Worm (Caenorhabditis elegans) whole organism, young adult: ENCODE measurements around the gene ceh-24.

Experiments
- B0019.2 ChIP-seq: fragments of 200-800 bp; sonication (Bioruptor generic); conservative IDR thresholded peaks from 2 replicates; pipeline ENCODE4 v1.3.6; 2022; ENCODE audit warnings: missing genetic modification reagents, missing genetic modification characterization, missing compliant biosample characterization
- B0336.3 ChIP-seq: fragments of 200-800 bp; sonication (Bioruptor generic); IDR thresholded peaks from 2 replicates; pipeline ENCODE4 v1.3.6; 2022; ENCODE audit warnings: missing genetic modification characterization, missing compliant biosample characterization
- F22D6.2 ChIP-seq: sonication (generic microtip); optimal IDR thresholded peaks from 2 replicates; lab custom pipeline; 2016; ENCODE audit warnings: mild to moderate bottlenecking, missing genetic modification characterization, missing compliant biosample characterization
- F23B12.7 ChIP-seq: sonication (generic microtip); optimal IDR thresholded peaks from 2 replicates; lab custom pipeline; 2017; ENCODE audit warnings: missing genetic modification characterization, mild to moderate bottlenecking, missing compliant biosample characterization, antibody characterized with exemption, moderate library complexity; ENCODE audit not compliant: insufficient read depth
- F39B2.1 ChIP-seq: fragments of 200-800 bp; sonication (Bioruptor generic); IDR thresholded peaks from 2 replicates; pipeline ENCODE4 v1.3.6; 2022; ENCODE audit warnings: missing genetic modification reagents, missing genetic modification characterization, missing compliant biosample characterization
- F55B11.4 ChIP-seq: sonication (generic microtip); optimal IDR thresholded peaks from 2 replicates; lab custom pipeline; 2016; ENCODE audit warnings: missing compliant biosample characterization, missing genetic modification characterization, borderline replicate concordance; ENCODE audit not compliant: insufficient read depth
- F57A8.1 ChIP-seq: fragments of 200-800 bp; sonication (Bioruptor generic); optimal IDR thresholded peaks from 2 replicates; lab custom pipeline; 2018; ENCODE audit warnings: mild to moderate bottlenecking, missing genetic modification characterization, moderate library complexity, missing compliant biosample characterization
- K11D2.4 ChIP-seq: fragments of 200-800 bp; sonication (Bioruptor generic); IDR thresholded peaks from 2 replicates; pipeline ENCODE4 v1.3.6; 2022; ENCODE audit warnings: missing genetic modification reagents, missing genetic modification characterization, missing compliant biosample characterization
- K12H6.12 ChIP-seq: fragments of 200-800 bp; sonication (Bioruptor generic); optimal IDR thresholded peaks from 2 replicates; lab custom pipeline; 2018; ENCODE audit warnings: mild to moderate bottlenecking, missing genetic modification characterization, missing compliant biosample characterization
- T26A5.8 ChIP-seq: sonication (generic microtip); optimal IDR thresholded peaks from 2 replicates; lab custom pipeline; 2016; ENCODE audit warnings: missing genetic modification characterization, missing compliant biosample characterization
- Y53F4B.3 ChIP-seq: fragments of 200-800 bp; sonication (Bioruptor generic); IDR thresholded peaks from 2 replicates; pipeline ENCODE4 v1.3.6; 2022; ENCODE audit warnings: missing genetic modification reagents, missing genetic modification characterization, missing compliant biosample characterization
- Y53G8AR.9 ChIP-seq: fragments of 200-800 bp; sonication (Bioruptor generic); conservative IDR thresholded peaks from 2 replicates; pipeline ENCODE4 v1.3.6; 2022; ENCODE audit warnings: missing genetic modification reagents, missing genetic modification characterization, missing compliant biosample characterization
- Y56A3A.18 ChIP-seq: fragments of 200-800 bp; sonication (Bioruptor generic); IDR thresholded peaks from 2 replicates; pipeline ENCODE4 v1.3.6; 2022; ENCODE audit warnings: missing genetic modification reagents, missing genetic modification characterization, missing compliant biosample characterization
- Y79H2A.3 ChIP-seq: fragments of 200-800 bp; sonication (Bioruptor generic); conservative IDR thresholded peaks from 2 replicates; pipeline ENCODE4 v1.3.6; 2022; ENCODE audit warnings: missing genetic modification reagents, missing genetic modification characterization, missing compliant biosample characterization
- Y95B8A.8 ChIP-seq: fragments of 200-800 bp; sonication (Bioruptor generic); IDR thresholded peaks from 2 replicates; pipeline ENCODE4 v1.3.6; 2022; ENCODE audit warnings: missing genetic modification reagents, missing genetic modification characterization, missing compliant biosample characterization
- aptf-2 ChIP-seq: fragments of 200-800 bp; sonication (Bioruptor generic); conservative IDR thresholded peaks from 2 replicates; pipeline ENCODE4 v1.3.6; 2022; ENCODE audit warnings: missing genetic modification reagents, missing genetic modification characterization, missing compliant biosample characterization
- attf-5 ChIP-seq: fragments of 200-800 bp; sonication (Bioruptor generic); optimal IDR thresholded peaks from 2 replicates; lab custom pipeline; 2018; ENCODE audit warnings: mild to moderate bottlenecking, missing genetic modification characterization, missing compliant biosample characterization
- bed-2 ChIP-seq: fragments of 200-800 bp; sonication (Bioruptor generic); IDR thresholded peaks from 2 replicates; pipeline ENCODE4 v1.3.6; 2022; ENCODE audit warnings: missing genetic modification reagents, missing genetic modification characterization, missing compliant biosample characterization
- cebp-1 ChIP-seq, 2 experiments: fragments of 200-800 bp in 1 of 2; sonication (Bioruptor generic) in 1 of 2; sonication (generic microtip) in 1 of 2; IDR thresholded peaks in 1 of 2; optimal IDR thresholded peaks in 1 of 2; 2 replicates each; pipeline versions ENCODE4 v1.3.6 to Lab custom; 2017 to 2022; ENCODE audit warnings: missing compliant biosample characterization in 2 of 2, missing genetic modification characterization in 2 of 2, mild to moderate bottlenecking in 1 of 2, missing genetic modification reagents in 1 of 2, moderate library complexity in 1 of 2
- ceh-100 ChIP-seq: fragments of 200-800 bp; sonication (Bioruptor generic); IDR thresholded peaks from 2 replicates; pipeline ENCODE4 v1.3.6; 2022; ENCODE audit warnings: missing genetic modification reagents, missing genetic modification characterization, missing compliant biosample characterization
- ceh-79 ChIP-seq: sonication (generic microtip); optimal IDR thresholded peaks from 2 replicates; lab custom pipeline; 2017; ENCODE audit warnings: mild to moderate bottlenecking, missing genetic modification characterization, missing compliant biosample characterization
- ceh-91 ChIP-seq: fragments of 200-800 bp; sonication (Bioruptor generic); IDR thresholded peaks from 2 replicates; pipeline ENCODE4 v1.3.6; 2022; ENCODE audit warnings: missing genetic modification reagents, missing genetic modification characterization, missing compliant biosample characterization
- dox-1 ChIP-seq: fragments of 200-800 bp; sonication (Bioruptor generic); IDR thresholded peaks from 2 replicates; pipeline ENCODE4 v1.3.6; 2022; ENCODE audit warnings: missing genetic modification reagents, missing genetic modification characterization, missing compliant biosample characterization
- dpff-1 ChIP-seq: sonication (generic microtip); optimal IDR thresholded peaks from 2 replicates; lab custom pipeline; 2017; ENCODE audit warnings: mild to moderate bottlenecking, missing genetic modification characterization, missing compliant biosample characterization
- efl-1 ChIP-seq: fragments of 150-350 bp; optimal IDR thresholded peaks from 2 replicates; lab custom pipeline; 2014; ENCODE audit warnings: missing biosample characterization, missing genetic modification reagents, missing genetic modification characterization
- egl-18 ChIP-seq: fragments of 200-800 bp; sonication (Bioruptor generic); IDR thresholded peaks from 2 replicates; pipeline ENCODE4 v1.3.6; 2022; ENCODE audit warnings: missing genetic modification reagents, missing genetic modification characterization, missing compliant biosample characterization
- egrh-3 ChIP-seq: fragments of 200-800 bp; sonication (Bioruptor generic); IDR thresholded peaks from 2 replicates; pipeline ENCODE4 v1.3.6; 2022; ENCODE audit warnings: missing genetic modification reagents, missing genetic modification characterization, missing compliant biosample characterization
- hlh-26 ChIP-seq: fragments of 200-800 bp; sonication (Bioruptor generic); conservative IDR thresholded peaks from 2 replicates; pipeline ENCODE4 v1.3.6; 2022; ENCODE audit warnings: missing genetic modification reagents, missing genetic modification characterization, missing compliant biosample characterization
- hmg-1.2 ChIP-seq: fragments of 200-800 bp; sonication (Bioruptor generic); IDR thresholded peaks from 2 replicates; pipeline ENCODE4 v1.3.6; 2022; ENCODE audit warnings: missing genetic modification reagents, missing genetic modification characterization, missing compliant biosample characterization
- hmg-20 ChIP-seq: fragments of 200-800 bp; sonication (Bioruptor generic); IDR thresholded peaks from 2 replicates; pipeline ENCODE4 v1.3.6; 2022; ENCODE audit warnings: missing genetic modification reagents, missing genetic modification characterization, missing compliant biosample characterization
- hrde-1 ChIP-seq: sonication (generic microtip); optimal IDR thresholded peaks from 2 replicates; lab custom pipeline; 2016; ENCODE audit warnings: missing genetic modification characterization, mild to moderate bottlenecking, missing compliant biosample characterization, moderate library complexity, missing genotype, missing genetic modification reagents, borderline replicate concordance
- lag-1 ChIP-seq: fragments of 200-800 bp; sonication (Bioruptor generic); IDR thresholded peaks from 2 replicates; pipeline ENCODE4 v1.3.6; 2022; ENCODE audit warnings: missing genetic modification reagents, missing genetic modification characterization, missing compliant biosample characterization
- let-526 ChIP-seq: fragments of 200-800 bp; sonication (Bioruptor generic); IDR thresholded peaks from 2 replicates; pipeline ENCODE4 v1.3.6; 2022; ENCODE audit warnings: missing genetic modification reagents, missing genetic modification characterization, missing compliant biosample characterization
- let-607 ChIP-seq, 2 experiments: fragments of 200-800 bp in 1 of 2; sonication (Bioruptor generic) in 1 of 2; sonication (generic microtip) in 1 of 2; optimal IDR thresholded peaks; 2 replicates each; lab custom pipeline; 2016 to 2018; ENCODE audit warnings: mild to moderate bottlenecking in 2 of 2, missing compliant biosample characterization in 2 of 2, missing genetic modification characterization in 2 of 2, moderate library complexity in 2 of 2, missing genotype in 1 of 2
- lin-40 ChIP-seq: sonication (generic microtip); optimal IDR thresholded peaks from 2 replicates; lab custom pipeline; 2016; ENCODE audit warnings: missing genetic modification characterization, mild to moderate bottlenecking, missing compliant biosample characterization, missing genotype, missing genetic modification reagents
- madf-8 ChIP-seq: fragments of 200-800 bp; sonication (Bioruptor generic); conservative IDR thresholded peaks from 2 replicates; pipeline ENCODE4 v1.3.6; 2022; ENCODE audit warnings: missing genetic modification reagents, missing genetic modification characterization, missing compliant biosample characterization
- nfya-2 ChIP-seq: fragments of 200-800 bp; sonication (Bioruptor generic); IDR thresholded peaks from 2 replicates; pipeline ENCODE4 v1.3.6; 2022; ENCODE audit warnings: missing genetic modification reagents, missing genetic modification characterization, missing compliant biosample characterization
- nfyb-1 ChIP-seq: fragments of 200-800 bp; sonication (Bioruptor generic); IDR thresholded peaks from 2 replicates; pipeline ENCODE4 v1.3.6; 2022; ENCODE audit warnings: missing genetic modification reagents, missing genetic modification characterization, missing compliant biosample characterization
- nhr-80 ChIP-seq: sonication (generic microtip); optimal IDR thresholded peaks from 2 replicates; lab custom pipeline; 2016; ENCODE audit warnings: missing genetic modification characterization, missing compliant biosample characterization
- pbrm-1 ChIP-seq: fragments of 200-800 bp; sonication (Bioruptor generic); IDR thresholded peaks from 2 replicates; pipeline ENCODE4 v1.3.6; 2022; ENCODE audit warnings: missing genetic modification reagents, missing genetic modification characterization, missing compliant biosample characterization
- repo-1 ChIP-seq: sonication (generic microtip); optimal IDR thresholded peaks from 2 replicates; lab custom pipeline; 2017; ENCODE audit warnings: mild to moderate bottlenecking, missing genetic modification characterization, missing compliant biosample characterization
- sea-2 ChIP-seq: fragments of 200-800 bp; sonication (Bioruptor generic); IDR thresholded peaks from 2 replicates; pipeline ENCODE4 v1.3.6; 2022; ENCODE audit warnings: missing genetic modification characterization, missing compliant biosample characterization
- tlf-1 ChIP-seq: fragments of 200-800 bp; sonication (Bioruptor generic); optimal IDR thresholded peaks from 2 replicates; lab custom pipeline; 2018; ENCODE audit warnings: mild to moderate bottlenecking, missing genetic modification characterization, missing compliant biosample characterization
- unc-62 ChIP-seq: fragments of 150-350 bp; optimal IDR thresholded peaks from 2 replicates; lab custom pipeline; 2014; ENCODE audit warnings: missing biosample characterization, missing genetic modification reagents, missing genetic modification characterization
- zfh-2 ChIP-seq: fragments of 200-800 bp; sonication (Bioruptor generic); conservative IDR thresholded peaks from 2 replicates; pipeline ENCODE4 v1.3.6; 2022; ENCODE audit warnings: missing genetic modification reagents, missing genetic modification characterization, missing compliant biosample characterization
- ztf-26 ChIP-seq: sonication (generic microtip); optimal IDR thresholded peaks from 2 replicates; lab custom pipeline; 2017; ENCODE audit warnings: missing genetic modification characterization, missing compliant biosample characterization

The ceh-24 gene

ce11 chrV:13794046-13794445 lies 19.0 kb upstream of the ceh-24 start:
- TF ChIP-seq bed-2 (GFP tag; lab: Robert Waterston, UW) (no peak), dox-1 (GFP tag; lab: Robert Waterston, UW) (0 out of 2 replicates have a peak, but pooled peaks have one; percentile 38), hrde-1 (tag; lab: Kevin White, UChicago) (no peak), let-526 (GFP tag; lab: Robert Waterston, UW) (no peak), zfh-2 (peak; percentile 72), unc-62 (GFP tag; lab: Kevin White, UChicago) (no peak), lag-1 (GFP tag; lab: Robert Waterston, UW) (no peak), Y95B8A.8 (GFP tag; lab: Robert Waterston, UW) (no peak)

- TF ChIP-seq sea-2 (GFP tag; lab: Robert Waterston, UW) = no peak
- TF ChIP-seq ceh-91 (GFP tag; lab: Robert Waterston, UW) = no peak
- TF ChIP-seq hmg-20 = no peak
- TF ChIP-seq let-607 (tag; optimal IDR thresholded peaks at IDR 0.05; lab: Kevin White, UChicago) = no peak
- no peak for TF ChIP-seq unc-62 (GFP tag; lab: Kevin White, UChicago)
- no peak for TF ChIP-seq K12H6.12
- no peak for TF ChIP-seq repo-1
- no peak for TF ChIP-seq efl-1 (GFP tag; lab: Kevin White, UChicago)
- no peak for TF ChIP-seq nhr-80 (tag; lab: Kevin White, UChicago)
- TF ChIP-seq K11D2.4 = 0 out of 2 replicates have a peak, but pooled peaks have one; percentile 15
- TF ChIP-seq B0336.3 (GFP tag; lab: Robert Waterston, UW) = peak; percentile 58
- TF ChIP-seq dpff-1 = peak; percentile 24
- TF ChIP-seq nfya-2 (GFP tag; lab: Robert Waterston, UW) = no peak
- TF ChIP-seq madf-8 (GFP tag; lab: Robert Waterston, UW) = no peak
- no peak for TF ChIP-seq F57A8.1 (GFP tag; lab: Kevin White, UChicago)
- no peak for TF ChIP-seq Y79H2A.3 (GFP tag; lab: Robert Waterston, UW)
- no peak for TF ChIP-seq F39B2.1
- no peak for TF ChIP-seq F22D6.2 (tag; lab: Kevin White, UChicago)
- TF ChIP-seq ztf-26 (tag; lab: Kevin White, UChicago) = peak; percentile 23
- no peak for TF ChIP-seq hlh-26 (GFP tag; lab: Robert Waterston, UW)
- no peak for TF ChIP-seq tlf-1 (GFP tag; lab: Kevin White, UChicago)
- TF ChIP-seq dox-1 (GFP tag; lab: Robert Waterston, UW) = peak; percentile 31; the same call in 1 of the 2 replicates
- TF ChIP-seq attf-5 (GFP tag; lab: Kevin White, UChicago) = no peak
- no peak for TF ChIP-seq egrh-3
- TF ChIP-seq T26A5.8 = no peak
- TF ChIP-seq ceh-79 (tag; lab: Kevin White, UChicago) = no peak
- peak; percentile 60; the same call in 1 of the 2 replicates for TF ChIP-seq nfyb-1 (GFP tag; lab: Robert Waterston, UW)
- TF ChIP-seq F23B12.7 (tag; lab: Kevin White, UChicago) = no peak
- no peak for TF ChIP-seq ceh-100 (GFP tag; lab: Robert Waterston, UW)
- no peak for TF ChIP-seq Y53G8AR.9 (GFP tag; lab: Robert Waterston, UW)
- 0 out of 2 replicates have a peak, but pooled peaks have one; percentile 8 for TF ChIP-seq pbrm-1 (GFP tag; lab: Robert Waterston, UW)
- no peak for TF ChIP-seq hmg-1.2 (GFP tag; lab: Robert Waterston, UW)
- no peak for TF ChIP-seq lin-40
- TF ChIP-seq cebp-1 (GFP tag; IDR thresholded peaks at IDR 0.05; lab: Robert Waterston, UW) = no peak
- TF ChIP-seq cebp-1 (tag; optimal IDR thresholded peaks at IDR 0.05; lab: Kevin White, UChicago) = peak; percentile 51
- TF ChIP-seq aptf-2 (GFP tag; lab: Robert Waterston, UW) = no peak
- no peak for TF ChIP-seq F55B11.4 (tag; lab: Kevin White, UChicago)
- no peak for TF ChIP-seq Y56A3A.18 (GFP tag; lab: Robert Waterston, UW)
- TF ChIP-seq egl-18 = no peak
- TF ChIP-seq Y53F4B.3 (GFP tag; lab: Robert Waterston, UW) = no peak
- no peak for TF ChIP-seq B0019.2 (GFP tag; lab: Robert Waterston, UW)
Observed at ce11 chrV:13796246-13796776, 16.7 kb upstream of the ceh-24 start, which contains the start of gene twk-32. Gene twk-32 (plus strand): TSS chrV:13796641.
